Fruit fly (Drosophila melanogaster) whole organism, embryonic: ENCODE measurements around the gene Acat1.

Experiments used
- ATbp ChIP-seq: fragments of 200-800 bp; sonication (Bioruptor generic); optimal IDR thresholded peaks from 2 replicates; lab custom pipeline; 2017; ENCODE audit warnings: missing biosample characterization, mild to moderate bottlenecking, missing genetic modification characterization, missing genetic modification reagents
- Abd-B ChIP-seq: fragments of 200-800 bp; sonication (Bioruptor generic); optimal IDR thresholded peaks from 2 replicates; lab custom pipeline; 2018; ENCODE audit warnings: missing biosample characterization, mild to moderate bottlenecking, missing genetic modification characterization, moderate library complexity
- Bteb2 ChIP-seq: fragments of 200-800 bp; sonication (Bioruptor generic); optimal IDR thresholded peaks from 2 replicates; lab custom pipeline; 2016; ENCODE audit warnings: missing biosample characterization, missing genetic modification characterization
- CG10979 ChIP-seq: fragments of 200-800 bp; sonication (Bioruptor generic); optimal IDR thresholded peaks from 2 replicates; lab custom pipeline; 2018; ENCODE audit warnings: missing biosample characterization, mild to moderate bottlenecking, missing genetic modification characterization, moderate library complexity
- CG11085 ChIP-seq: fragments of 200-800 bp; sonication (Bioruptor generic); IDR thresholded peaks from 2 replicates; pipeline ENCODE4 v1.3.6; 2022; ENCODE audit warnings: missing biosample characterization, missing genetic modification characterization
- CG11247 ChIP-seq: fragments of 200-800 bp; sonication (Bioruptor generic); IDR thresholded peaks from 2 replicates; pipeline ENCODE4 v1.3.6; 2022; ENCODE audit warnings: missing biosample characterization, missing genetic modification characterization
- CG11398 ChIP-seq: fragments of 200-800 bp; sonication (Bioruptor generic); optimal IDR thresholded peaks from 2 replicates; lab custom pipeline; 2016; ENCODE audit warnings: missing biosample characterization, missing genetic modification characterization
- CG11696 ChIP-seq: fragments of 200-800 bp; sonication (Bioruptor generic); IDR thresholded peaks from 2 replicates; pipeline ENCODE4 v1.3.6; 2022; ENCODE audit warnings: missing biosample characterization, missing genetic modification characterization
- CG12104 ChIP-seq: fragments of 200-800 bp; sonication (Bioruptor generic); optimal IDR thresholded peaks from 3 replicates; lab custom pipeline; 2016; ENCODE audit warnings: missing biosample characterization, missing genetic modification characterization
- CG13123 ChIP-seq: fragments of 200-800 bp; sonication (Bioruptor generic); optimal IDR thresholded peaks from 2 replicates; lab custom pipeline; 2016; ENCODE audit warnings: missing biosample characterization, missing genetic modification characterization
- CG17829 ChIP-seq: fragments of 200-800 bp; optimal IDR thresholded peaks from 2 replicates; lab custom pipeline; 2019; ENCODE audit warnings: missing biosample characterization, mild to moderate bottlenecking, missing genetic modification characterization, moderate library complexity
- CG3838 ChIP-seq: fragments of 200-800 bp; sonication (Bioruptor generic); optimal IDR thresholded peaks from 3 replicates; lab custom pipeline; 2016; ENCODE audit warnings: missing biosample characterization, missing genetic modification characterization
- CG5180 ChIP-seq: fragments of 200-800 bp; sonication (Bioruptor generic); optimal IDR thresholded peaks from 3 replicates; lab custom pipeline; 2017; ENCODE audit warnings: missing biosample characterization, missing genetic modification characterization, mild to moderate bottlenecking, moderate library complexity, missing genetic modification reagents
- CG6654 ChIP-seq: fragments of 200-800 bp; sonication (Bioruptor generic); optimal IDR thresholded peaks from 2 replicates; lab custom pipeline; 2017; ENCODE audit warnings: missing biosample characterization, mild to moderate bottlenecking, missing genetic modification characterization
- CG7745 ChIP-seq: fragments of 200-800 bp; sonication (Bioruptor generic); optimal IDR thresholded peaks from 2 replicates; lab custom pipeline; 2018; ENCODE audit warnings: missing biosample characterization, mild to moderate bottlenecking, missing genetic modification characterization, moderate library complexity
- CG7987 ChIP-seq: fragments of 200-800 bp; sonication (Bioruptor generic); optimal IDR thresholded peaks from 2 replicates; lab custom pipeline; 2018; ENCODE audit warnings: missing biosample characterization, mild to moderate bottlenecking, missing genetic modification characterization, moderate library complexity
- CoRest ChIP-seq: fragments of 200-800 bp; sonication (Bioruptor generic); optimal IDR thresholded peaks from 3 replicates; lab custom pipeline; 2018; ENCODE audit warnings: missing biosample characterization, mild to moderate bottlenecking, missing genetic modification characterization, moderate library complexity
- Drgx ChIP-seq: fragments of 200-800 bp; sonication (Bioruptor generic); IDR thresholded peaks from 2 replicates; pipeline ENCODE4 v1.3.6; 2022; ENCODE audit warnings: missing biosample characterization, missing genetic modification characterization
- E2f1 ChIP-seq: fragments of 200-800 bp; sonication (Bioruptor generic); IDR thresholded peaks from 2 replicates; pipeline ENCODE4 v1.3.6; 2022; ENCODE audit warnings: missing biosample characterization, missing genetic modification characterization
- HHEX ChIP-seq: fragments of 200-800 bp; sonication (Bioruptor generic); optimal IDR thresholded peaks from 3 replicates; lab custom pipeline; 2017; ENCODE audit warnings: missing biosample characterization, mild to moderate bottlenecking, missing genetic modification characterization, missing genetic modification reagents
- Hr39 ChIP-seq: fragments of >200 bp; optimal IDR thresholded peaks from 2 replicates; lab custom pipeline; 2017
- Hr51 ChIP-seq, 2 experiments: fragments of 200-800 bp; sonication (Bioruptor generic); optimal IDR thresholded peaks; 2 replicates in 1 of 2; 3 replicates in 1 of 2; lab custom pipeline; 2016 to 2018; ENCODE audit warnings: missing biosample characterization in 2 of 2, missing genetic modification characterization in 2 of 2, mild to moderate bottlenecking in 1 of 2, moderate library complexity in 1 of 2
- Mrtf ChIP-seq: fragments of 200-800 bp; sonication (Bioruptor generic); IDR thresholded peaks from 3 replicates; pipeline ENCODE4 v1.3.6; 2022; ENCODE audit warnings: missing biosample characterization, missing genetic modification characterization
- Myb ChIP-seq: fragments of 200-800 bp; sonication (Bioruptor generic); optimal IDR thresholded peaks from 2 replicates; lab custom pipeline; 2016; ENCODE audit warnings: missing biosample characterization, missing genetic modification characterization
- Oli ChIP-seq: fragments of 200-800 bp; sonication (Bioruptor generic); optimal IDR thresholded peaks from 2 replicates; lab custom pipeline; 2018; ENCODE audit warnings: missing biosample characterization, mild to moderate bottlenecking, missing genetic modification characterization, moderate library complexity
- Six4 ChIP-seq: fragments of 200-800 bp; sonication (Bioruptor generic); optimal IDR thresholded peaks from 2 replicates; lab custom pipeline; 2016; ENCODE audit warnings: missing biosample characterization, missing genetic modification characterization
- Trl ChIP-seq, 3 experiments: fragments of >200 bp in 2 of 3; fragments of 200-800 bp in 1 of 3; sonication (Bioruptor generic) in 1 of 3; optimal IDR thresholded peaks; 2 replicates in 1 of 3; 3 replicates in 2 of 3; lab custom pipeline; 2016 to 2017; ENCODE audit warnings: missing biosample characterization in 1 of 3, missing genetic modification characterization in 1 of 3
- cas ChIP-seq: fragments of 200-800 bp; sonication (Bioruptor generic); IDR thresholded peaks from 2 replicates; pipeline ENCODE4 v1.3.6; 2022; ENCODE audit warnings: missing biosample characterization, missing genetic modification characterization
- croc ChIP-seq: fragments of 200-800 bp; sonication (Bioruptor generic); conservative IDR thresholded peaks from 3 replicates; pipeline ENCODE4 v1.3.6; 2022; ENCODE audit warnings: missing biosample characterization, missing genetic modification characterization
- ftz-f1 ChIP-seq: fragments of 200-800 bp; sonication (Bioruptor generic); optimal IDR thresholded peaks from 2 replicates; lab custom pipeline; 2016; ENCODE audit warnings: missing biosample characterization, missing genetic modification characterization
- gro ChIP-seq: fragments of 200-800 bp; sonication (Bioruptor generic); optimal IDR thresholded peaks from 2 replicates; lab custom pipeline; 2016; ENCODE audit warnings: missing biosample characterization, missing genetic modification characterization
- hb ChIP-seq: fragments of 200-800 bp; sonication (Bioruptor generic); IDR thresholded peaks from 3 replicates; pipeline ENCODE4 v1.3.6; 2022; ENCODE audit warnings: missing biosample characterization, missing genetic modification characterization; ENCODE audit not compliant: partially characterized antibody
- hbn ChIP-seq: fragments of 200-800 bp; sonication (Bioruptor generic); IDR thresholded peaks from 2 replicates; pipeline ENCODE4 v1.3.6; 2022; ENCODE audit warnings: missing biosample characterization, missing genetic modification characterization; ENCODE audit not compliant: partially characterized antibody
- insv ChIP-seq, 2 experiments: fragments of 200-800 bp; sonication (Bioruptor generic); optimal IDR thresholded peaks; 3 replicates each; lab custom pipeline; 2016 to 2018; ENCODE audit warnings: missing biosample characterization in 2 of 2, missing genetic modification characterization in 2 of 2
- jigr1 ChIP-seq: fragments of 200-800 bp; sonication (Bioruptor generic); IDR thresholded peaks from 3 replicates; pipeline ENCODE4 v1.3.6; 2022; ENCODE audit warnings: missing biosample characterization, missing genetic modification characterization
- kay ChIP-seq: fragments of 200-800 bp; sonication (Bioruptor generic); optimal IDR thresholded peaks from 2 replicates; lab custom pipeline; 2016; ENCODE audit warnings: missing biosample characterization, missing genetic modification characterization
- klu ChIP-seq: fragments of 200-800 bp; sonication (Bioruptor generic); IDR thresholded peaks from 2 replicates; pipeline ENCODE4 v1.3.6; 2022; ENCODE audit warnings: missing biosample characterization, missing genetic modification characterization
- nmo ChIP-seq: fragments of 200-800 bp; sonication (Bioruptor generic); optimal IDR thresholded peaks from 2 replicates; lab custom pipeline; 2018; ENCODE audit warnings: missing biosample characterization, mild to moderate bottlenecking, missing genetic modification characterization, moderate library complexity
- onecut ChIP-seq: fragments of 200-800 bp; sonication (Bioruptor generic); IDR thresholded peaks from 2 replicates; pipeline ENCODE4 v1.3.6; 2022; ENCODE audit warnings: missing biosample characterization, missing genetic modification characterization
- p53 ChIP-seq: fragments of 200-800 bp; sonication (Bioruptor generic); optimal IDR thresholded peaks from 2 replicates; lab custom pipeline; 2016; ENCODE audit warnings: missing biosample characterization, missing genetic modification characterization
- peb ChIP-seq: fragments of 200-800 bp; sonication (Bioruptor generic); IDR thresholded peaks from 2 replicates; pipeline ENCODE4 v1.3.6; 2022; ENCODE audit warnings: missing biosample characterization, missing genetic modification characterization
- prd ChIP-seq, 3 experiments: fragments of >200 bp in 2 of 3; fragments of 200-800 bp in 1 of 3; sonication (Bioruptor generic) in 1 of 3; optimal IDR thresholded peaks in 2 of 3; IDR thresholded peaks in 1 of 3; 2 replicates in 2 of 3; 3 replicates in 1 of 3; pipeline versions ENCODE4 v1.3.6 to Lab custom; 2017 to 2022; ENCODE audit warnings: missing biosample characterization in 1 of 3, missing genetic modification characterization in 1 of 3
- pzg ChIP-seq: fragments of 200-800 bp; sonication (Bioruptor generic); optimal IDR thresholded peaks from 3 replicates; lab custom pipeline; 2018; ENCODE audit warnings: missing biosample characterization, mild to moderate bottlenecking, missing genetic modification characterization, moderate library complexity
- sr ChIP-seq: fragments of 200-800 bp; sonication (Bioruptor generic); IDR thresholded peaks from 3 replicates; pipeline ENCODE4 v1.3.6; 2022; ENCODE audit warnings: missing biosample characterization, missing genetic modification characterization
- tin ChIP-seq: fragments of 200-800 bp; sonication (Bioruptor generic); optimal IDR thresholded peaks from 3 replicates; lab custom pipeline; 2016; ENCODE audit warnings: missing biosample characterization, missing genetic modification characterization
- usp ChIP-seq: fragments of >200 bp; optimal IDR thresholded peaks from 2 replicates; lab custom pipeline; 2017; ENCODE audit warnings: missing biosample characterization, missing genetic modification characterization
- wek ChIP-seq: fragments of 200-800 bp; sonication (Bioruptor generic); optimal IDR thresholded peaks from 3 replicates; lab custom pipeline; 2018; ENCODE audit warnings: missing biosample characterization, mild to moderate bottlenecking, missing genetic modification characterization, moderate library complexity
- z ChIP-seq: fragments of 200-800 bp; sonication (Bioruptor generic); IDR thresholded peaks from 3 replicates; pipeline ENCODE4 v1.3.6; 2022; ENCODE audit warnings: missing biosample characterization, missing genetic modification characterization

Gene Acat1

DNA sequence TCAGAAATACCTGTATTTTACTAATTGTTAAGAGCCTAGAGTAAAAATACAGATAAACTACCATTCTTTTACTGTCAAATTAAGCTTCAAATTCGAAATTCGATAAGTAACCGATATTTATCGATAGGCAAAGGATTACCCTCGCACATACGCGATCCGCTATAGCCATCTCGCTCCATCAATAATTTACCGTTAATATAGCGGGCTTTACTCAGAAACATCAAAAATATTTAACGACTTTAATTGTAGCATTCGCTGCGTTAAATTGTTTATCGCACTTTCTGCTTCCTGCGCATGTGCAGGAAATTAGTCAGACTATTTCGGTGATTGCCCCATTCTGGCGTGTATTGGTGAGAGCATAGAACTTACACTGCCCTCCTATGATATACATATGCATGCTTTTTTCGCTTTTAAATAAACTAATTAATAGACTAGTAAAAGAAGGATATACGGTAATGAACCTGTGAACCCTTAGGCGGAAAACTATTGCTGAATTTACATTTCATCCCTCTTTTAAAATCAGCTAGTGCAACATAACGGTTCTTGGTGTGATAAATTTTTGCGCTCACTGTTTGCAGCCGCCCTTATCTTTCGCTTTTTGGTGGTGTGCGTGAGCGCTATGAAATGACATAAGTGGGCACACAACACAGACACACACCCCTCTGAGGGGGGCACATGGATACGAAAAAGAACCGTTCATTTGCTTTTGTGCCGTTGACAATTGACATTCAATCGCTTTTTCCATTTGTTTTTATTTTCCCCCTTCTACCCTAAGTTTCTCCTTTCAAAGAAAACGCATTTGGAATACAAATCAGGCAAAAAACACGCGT is 19.9 kb upstream of the Acat1 start, which contains the start of the genes dpr14 and spidey (continued):
- TF ChIP-seq klu (GFP tag; lab: Robert Waterston, UW) (peak; percentile 77), CG5180 (GFP tag; lab: Kevin White, UChicago) (peak; percentile 74), CG10979 (peak; percentile 87), Myb (peak; percentile 75), CG11247 (GFP tag; lab: Robert Waterston, UW) (peak; percentile 86), gro (GFP tag; lab: Kevin White, UChicago) (peak; percentile 92), hb (GFP tag; lab: Robert Waterston, UW) (no peak), Mrtf (peak; percentile 86), prd (optimal IDR thresholded peaks at IDR 0.05; lab: Kevin White, UChicago) (no peak), prd (GFP tag; IDR thresholded peaks at IDR 0.05; lab: Robert Waterston, UW) (peak; percentile 93), Abd-B (GFP tag; lab: Kevin White, UChicago) (peak; percentile 78), Oli (tag; lab: Kevin White, UChicago) (peak; percentile 92), p53 (GFP tag; lab: Kevin White, UChicago) (peak; percentile 5), z (no peak), CoRest (peak; percentile 92), Bteb2 (GFP tag; lab: Kevin White, UChicago) (peak; percentile 62), E2f1 (GFP tag; lab: Robert Waterston, UW) (peak; percentile 91), Drgx (peak; percentile 90), CG11085 (GFP tag; lab: Robert Waterston, UW) (peak; percentile 85), CG3838 (GFP tag; lab: Kevin White, UChicago) (peak; percentile 62), onecut (peak; percentile 87), Hr39 (lab: Kevin White, UChicago) (no peak), pzg (GFP tag; lab: Kevin White, UChicago) (peak; percentile 29), wek (GFP tag; lab: Kevin White, UChicago) (peak; percentile 71), jigr1 (GFP tag; lab: Robert Waterston, UW) (peak; percentile 66; the same call in 2 of the 3 replicates), CG11398 (GFP tag; lab: Kevin White, UChicago) (peak; percentile 81), ftz-f1 (peak; percentile 28), CG13123 (GFP tag; lab: Kevin White, UChicago) (peak; percentile 51), usp (GFP tag; lab: Kevin White, UChicago) (no peak), HHEX (GFP tag; lab: Kevin White, UChicago) (peak; percentile 93), Six4 (peak; percentile 78), insv (GFP tag; optimal IDR thresholded peaks at IDR 0.05; lab: Kevin White, UChicago) (peak in 1 of 2 experiments; percentile 62), tin (GFP tag; lab: Kevin White, UChicago) (peak; percentile 86), Trl (optimal IDR thresholded peaks at IDR 0.05; lab: Kevin White, UChicago) (peak in 1 of 2 experiments; percentile 19), Trl (GFP tag; optimal IDR thresholded peaks at IDR 0.05; lab: Kevin White, UChicago) (peak; percentile 87), CG7987 (peak; percentile 78), CG7745 (tag; lab: Kevin White, UChicago) (no peak), CG17829 (tag; lab: Kevin White, UChicago) (peak; percentile 90), croc (GFP tag; lab: Robert Waterston, UW) (peak; percentile 75), cas (GFP tag; lab: Robert Waterston, UW) (peak; percentile 67; the same call in 1 of the 2 replicates), CG6654 (peak; percentile 74), kay (GFP tag; lab: Kevin White, UChicago) (peak; percentile 71), ATbp (GFP tag; lab: Kevin White, UChicago) (peak; percentile 89), sr (GFP tag; lab: Robert Waterston, UW) (peak; percentile 51; the same call in 1 of the 3 replicates), CG12104 (peak; percentile 62), peb (GFP tag; lab: Robert Waterston, UW) (peak; percentile 78), CG11696 (GFP tag; lab: Robert Waterston, UW) (peak; percentile 80), hbn (GFP tag; lab: Robert Waterston, UW) (no peak), Hr51 (GFP tag; optimal IDR thresholded peaks at IDR 0.05; lab: Kevin White, UChicago) (peak; percentile 80 to 91), nmo (GFP tag; lab: Kevin White, UChicago) (peak; percentile 93)
